Worm (Caenorhabditis elegans): Measurements from ENCODE around the gene Y105C5A.10.
"Not testable (repeated sequence)": the region's sequence is repeated elsewhere in the genome, so short reads cannot be mapped to it uniquely, and the experiment has no call there.

Y105C5A.10 gene

DNA sequence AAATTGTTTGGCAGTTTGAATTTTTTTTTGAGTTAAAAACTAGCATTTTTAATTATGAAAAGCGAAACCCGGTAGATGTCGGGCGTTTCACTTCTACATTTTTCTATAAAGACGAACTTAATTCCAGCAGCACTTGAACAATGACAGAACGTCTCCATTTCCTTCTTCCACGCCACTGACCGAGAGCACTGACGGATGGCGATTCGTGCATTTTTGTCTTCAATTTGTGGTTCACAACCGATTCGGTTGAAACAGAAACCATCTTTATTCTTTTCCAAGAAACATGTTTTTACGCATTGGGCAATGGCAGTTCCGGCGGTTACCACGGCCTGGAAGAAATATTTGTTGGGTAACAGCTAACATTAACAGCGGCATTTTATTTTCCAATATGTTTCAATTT, 22.4 kb upstream of the Y105C5A.10 start:
- TF ChIP-seq unc-55 (GFP tag; optimal IDR thresholded peaks at IDR 0.05) (no peak), nhr-12 (tag; optimal IDR thresholded peaks at IDR 0.05) (no peak), ama-1 (optimal IDR thresholded peaks at IDR 0.05) (no peak), nhr-10 (tag; optimal IDR thresholded peaks at IDR 0.05) (no peak), F13H6.1 (tag; optimal IDR thresholded peaks at IDR 0.05) (no peak), snpc-4 (tag; optimal IDR thresholded peaks at IDR 0.05) (no peak)

DNA sequence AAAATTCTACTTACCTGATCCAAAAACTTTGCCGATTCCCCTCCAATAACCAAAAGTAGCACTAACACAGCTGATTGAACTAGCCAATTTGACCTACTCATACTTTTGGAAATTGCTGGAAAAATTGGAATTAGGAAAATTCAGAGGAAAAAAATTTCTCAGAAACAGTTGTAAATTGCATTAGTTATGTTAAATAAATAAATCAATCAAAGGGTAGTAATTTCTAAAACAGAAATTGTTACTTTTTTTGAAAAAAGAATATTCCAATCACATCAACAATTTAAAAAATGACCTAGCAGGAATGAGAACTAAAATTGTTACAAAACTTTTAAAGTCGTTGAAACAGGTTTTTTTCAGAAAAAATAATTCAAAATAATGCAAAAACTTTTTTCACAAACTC, 18.6 kb upstream of the Y105C5A.10 start, which contains the start of gene Y105C5A.8:
TSS of gene Y105C5A.8 (minus strand) at position 101 of the 400 bp plus-strand sequence.
- no peak for TF ChIP-seq mab-5 (tag; optimal IDR thresholded peaks at IDR 0.05)
- no peak for TF ChIP-seq nhr-23 (tag; optimal IDR thresholded peaks at IDR 0.05)
- TF ChIP-seq nhr-11 (tag; optimal IDR thresholded peaks at IDR 0.05): no peak
- no peak for TF ChIP-seq sma-3 (GFP tag; optimal IDR thresholded peaks at IDR 0.05)
- no peak for TF ChIP-seq zag-1 (tag; optimal IDR thresholded peaks at IDR 0.05)
- TF ChIP-seq sma-9 (GFP tag; optimal IDR thresholded peaks at IDR 0.05): no peak
- TF ChIP-seq sma-9 (tag; optimal IDR thresholded peaks at IDR 0.05): no peak
- no peak for TF ChIP-seq nhr-21 (tag; optimal IDR thresholded peaks at IDR 0.05)
- no peak for TF ChIP-seq sem-4 (tag; optimal IDR thresholded peaks at IDR 0.05)
- no peak for TF ChIP-seq lin-13 (GFP tag; optimal IDR thresholded peaks at IDR 0.05)

DNA sequence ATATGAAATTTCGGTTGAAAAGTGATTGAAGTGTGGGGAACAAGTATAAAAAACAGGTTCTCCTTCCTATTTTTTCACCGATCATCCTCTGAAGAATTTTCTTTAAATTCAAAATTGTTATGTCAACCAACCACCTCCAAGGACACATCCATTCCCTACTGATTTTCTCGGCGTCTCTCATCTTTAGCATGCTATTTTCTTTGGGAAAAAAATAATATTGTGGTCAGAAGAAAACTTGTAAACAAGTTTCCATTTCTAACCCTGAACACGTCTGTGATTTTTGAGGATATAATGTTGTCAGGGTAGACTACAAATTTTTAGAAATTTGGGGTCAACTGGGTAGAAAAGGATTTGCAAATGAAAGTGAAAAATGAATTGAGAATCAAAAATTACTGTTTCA, 17.9 kb upstream of the Y105C5A.10 start:
- TF ChIP-seq ztf-1 (GFP tag; conservative IDR thresholded peaks at IDR 0.05) (no peak), nhr-25 (tag; optimal IDR thresholded peaks at IDR 0.05) (peak; percentile 45), gmeb-1 (tag; optimal IDR thresholded peaks at IDR 0.05) (peak; percentile 7)

DNA sequence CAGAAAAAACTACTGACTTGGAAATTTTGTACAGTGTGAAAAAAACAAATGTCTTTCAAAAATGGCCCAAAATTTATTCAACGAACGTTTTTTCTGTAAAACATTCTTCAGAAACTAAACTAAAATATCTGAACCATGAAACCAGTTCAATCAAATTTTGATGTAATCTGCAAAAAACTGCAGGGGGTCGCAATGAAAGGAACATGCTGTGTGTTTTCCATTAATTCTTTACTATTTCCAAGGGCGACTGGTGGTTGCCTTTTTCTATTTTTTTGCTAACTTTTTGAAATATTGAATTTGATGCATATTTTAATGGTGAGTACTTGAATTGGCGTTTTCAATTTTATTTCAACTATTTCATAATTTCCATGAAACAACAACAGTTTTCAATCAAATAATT, 4.3 kb upstream of the Y105C5A.10 start, which contains the start of gene Y105C5A.9:
TSS of gene Y105C5A.9 (plus strand) at position 301 of the 400 bp plus-strand sequence.
- no peak for TF ChIP-seq nhr-6 (tag; optimal IDR thresholded peaks at IDR 0.05)
- no peak for TF ChIP-seq ama-1 (optimal IDR thresholded peaks at IDR 0.05)
- no peak for TF ChIP-seq fos-1 (tag; optimal IDR thresholded peaks at IDR 0.05)
- TF ChIP-seq nhr-77 (tag; optimal IDR thresholded peaks at IDR 0.05): no peak
- no peak for TF ChIP-seq sma-3 (GFP tag; optimal IDR thresholded peaks at IDR 0.05)

DNA sequence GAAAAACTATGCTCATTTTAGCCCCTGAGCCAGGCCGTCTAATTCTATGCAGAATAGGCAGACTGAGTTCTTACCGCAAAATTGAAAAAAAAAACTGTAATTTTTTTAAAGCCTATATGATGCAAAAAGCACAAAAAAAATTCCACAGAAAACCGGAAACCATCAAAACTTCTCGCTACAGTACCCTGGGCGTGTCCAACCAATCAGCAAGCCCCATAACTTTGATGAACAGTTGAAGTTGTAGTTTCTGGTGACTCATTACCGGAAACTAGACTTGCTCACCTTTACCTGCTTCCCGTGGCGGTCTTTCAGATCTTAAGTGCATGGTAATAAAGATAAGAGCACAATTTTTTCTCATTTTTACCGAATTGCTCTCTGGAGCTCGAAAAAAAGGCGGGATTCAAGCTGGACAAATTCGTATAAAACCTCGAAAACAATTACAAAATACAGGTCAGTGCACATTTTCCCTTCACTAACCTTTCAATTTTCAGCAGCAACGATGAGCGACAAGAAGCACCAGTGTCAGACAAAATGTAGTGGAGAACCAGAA, 1.2 kb upstream of the Y105C5A.10 start, which contains the start of gene Y105C5A.1274:
TSS of gene Y105C5A.1274 (plus strand) at position 500 of the 550 bp plus-strand sequence.
- not testable (repeated sequence) for TF ChIP-seq elt-1, ztf-4, C34F6.9 (tag; optimal IDR thresholded peaks at IDR 0.05)

DNA sequence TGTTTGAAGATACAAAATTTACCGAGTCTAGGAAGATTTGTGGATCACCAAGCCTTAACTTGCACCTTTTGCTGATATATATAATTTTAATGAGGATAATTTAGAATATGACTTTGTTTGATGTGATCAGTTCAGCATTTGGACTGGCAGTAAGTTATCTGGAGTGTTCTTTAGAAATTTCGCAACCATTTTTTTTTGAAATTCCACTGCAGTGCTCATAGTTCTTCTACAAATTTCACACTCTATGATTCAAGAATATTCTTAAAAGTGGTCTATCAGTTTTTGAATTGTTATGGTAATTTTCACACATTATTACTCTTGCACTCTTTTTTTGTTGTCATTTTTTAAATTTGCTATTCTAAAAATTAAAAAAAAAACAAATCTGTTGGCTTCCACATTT, 3.7 kb downstream of the Y105C5A.10 start:
- TF ChIP-seq skn-1 (tag; optimal IDR thresholded peaks at IDR 0.05) (no peak), lsy-2 (tag; optimal IDR thresholded peaks at IDR 0.05) (no peak), mdl-1 (tag; optimal IDR thresholded peaks at IDR 0.05) (no peak), sma-9 (GFP tag; optimal IDR thresholded peaks at IDR 0.05) (no peak), sma-9 (tag; optimal IDR thresholded peaks at IDR 0.05) (no peak), peb-1 (tag; optimal IDR thresholded peaks at IDR 0.05) (no peak), lin-13 (GFP tag; optimal IDR thresholded peaks at IDR 0.05) (no peak), blmp-1 (tag; optimal IDR thresholded peaks at IDR 0.05; ENCODE audit: insufficient read depth) (no peak), alr-1 (tag; optimal IDR thresholded peaks at IDR 0.05) (no peak), nhr-21 (tag; optimal IDR thresholded peaks at IDR 0.05) (no peak), elt-3 (tag; optimal IDR thresholded peaks at IDR 0.05) (no peak), mbf-1 (tag; optimal IDR thresholded peaks at IDR 0.05) (no peak), ZK546.5 (tag; optimal IDR thresholded peaks at IDR 0.05) (no peak), mab-5 (tag; optimal IDR thresholded peaks at IDR 0.05) (no peak), zag-1 (tag; optimal IDR thresholded peaks at IDR 0.05) (no peak), elt-1 (tag; optimal IDR thresholded peaks at IDR 0.05) (no peak), sem-4 (tag; optimal IDR thresholded peaks at IDR 0.05) (no peak)

All from whole organism, L2 larva.